Worm (Caenorhabditis elegans): ENCODE results near the gene lin-18.

DNA sequence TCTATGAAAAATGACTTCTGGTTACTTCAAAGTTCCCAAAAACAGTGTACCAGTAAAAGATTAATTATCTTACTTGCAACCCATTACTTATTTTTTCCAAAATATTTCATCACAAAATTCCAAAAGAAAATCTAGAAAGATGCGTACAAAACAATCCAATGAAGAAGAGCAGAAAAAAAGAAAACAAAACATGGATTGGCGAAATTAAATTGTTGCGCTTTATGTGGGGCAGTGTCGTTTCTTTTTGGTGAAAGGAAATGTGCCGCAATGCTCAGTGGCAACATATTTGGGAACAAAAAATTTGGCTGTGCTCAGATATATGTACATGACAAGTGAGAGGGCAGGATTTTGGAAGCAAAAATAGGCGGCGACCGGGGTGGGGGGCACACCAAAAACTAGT lies 30.2 kb downstream of the lin-18 start:
- no peak for TF ChIP-seq T22C8.4 (GFP tag; IDR thresholded peaks at IDR 0.05)
- TF ChIP-seq ref-1 (GFP tag; conservative IDR thresholded peaks at IDR 0.05), result no peak
- TF ChIP-seq cog-1 (tag; optimal IDR thresholded peaks at IDR 0.05), result no peak
- no peak for TF ChIP-seq flt-1 (GFP tag; IDR thresholded peaks at IDR 0.05)
- no peak for TF ChIP-seq klf-2 (GFP tag; conservative IDR thresholded peaks at IDR 0.05)
- no peak for TF ChIP-seq ztf-29 (GFP tag; IDR thresholded peaks at IDR 0.05)
- TF ChIP-seq ztf-23 (GFP tag; IDR thresholded peaks at IDR 0.05), result no peak
- TF ChIP-seq tab-1 (GFP tag; IDR thresholded peaks at IDR 0.05), result no peak
- no peak for TF ChIP-seq med-1 (GFP tag; optimal IDR thresholded peaks at IDR 0.05; ENCODE audit: insufficient read depth)
